Fruit fly (Drosophila melanogaster) whole organism, embryonic: ENCODE measurements around the gene CG15431.

ENCODE experiments used
- Adf1 ChIP-seq: fragments of 200-800 bp; sonication (Bioruptor generic); IDR thresholded peaks from 2 replicates; pipeline ENCODE4 v1.3.6; 2022; ENCODE audit warnings: missing biosample characterization, missing genetic modification characterization
- Atf3 ChIP-seq: fragments of 200-800 bp; sonication (Bioruptor generic); optimal IDR thresholded peaks from 3 replicates; lab custom pipeline; 2016; ENCODE audit warnings: missing biosample characterization, missing genetic modification characterization
- B-H1 ChIP-seq: fragments of 200-800 bp; sonication (Bioruptor generic); IDR thresholded peaks from 3 replicates; pipeline ENCODE4 v1.3.6; 2022; ENCODE audit warnings: missing biosample characterization, missing genetic modification characterization
- BEAF-32 ChIP-seq: fragments of 200-800 bp; sonication (Bioruptor generic); optimal IDR thresholded peaks from 3 replicates; lab custom pipeline; 2017; ENCODE audit warnings: missing biosample characterization, missing genetic modification characterization, mild to moderate bottlenecking, moderate library complexity, missing genetic modification reagents
- CG11560 ChIP-seq: fragments of 200-800 bp; sonication (Bioruptor generic); IDR thresholded peaks from 3 replicates; pipeline ENCODE4 v1.3.6; 2022; ENCODE audit warnings: missing biosample characterization, missing genetic modification characterization
- CG12104 ChIP-seq: fragments of 200-800 bp; sonication (Bioruptor generic); optimal IDR thresholded peaks from 3 replicates; lab custom pipeline; 2016; ENCODE audit warnings: missing biosample characterization, missing genetic modification characterization
- CG13624 ChIP-seq: fragments of 200-800 bp; sonication (Bioruptor generic); optimal IDR thresholded peaks from 2 replicates; lab custom pipeline; 2016; ENCODE audit warnings: missing biosample characterization, missing genetic modification characterization
- CG14014 ChIP-seq: fragments of 200-800 bp; sonication (Bioruptor generic); IDR thresholded peaks from 2 replicates; pipeline ENCODE4 v1.3.6; 2022; ENCODE audit warnings: missing biosample characterization, missing genetic modification characterization
- CG14050 ChIP-seq: fragments of 200-800 bp; sonication (Bioruptor generic); IDR thresholded peaks from 3 replicates; pipeline ENCODE4 v1.3.6; 2022; ENCODE audit warnings: missing biosample characterization, missing genetic modification characterization
- CG14965 ChIP-seq: fragments of 200-800 bp; sonication (Bioruptor generic); optimal IDR thresholded peaks from 2 replicates; lab custom pipeline; 2016; ENCODE audit warnings: missing biosample characterization, missing genetic modification characterization, borderline replicate concordance
- CG2678 ChIP-seq: fragments of 200-800 bp; sonication (Bioruptor generic); optimal IDR thresholded peaks from 3 replicates; lab custom pipeline; 2019; ENCODE audit warnings: missing biosample characterization, mild to moderate bottlenecking, missing genetic modification characterization, moderate library complexity
- CG4282 ChIP-seq: fragments of 200-800 bp; sonication (Bioruptor generic); optimal IDR thresholded peaks from 2 replicates; lab custom pipeline; 2016; ENCODE audit warnings: missing biosample characterization, missing genetic modification characterization
- CG4424 ChIP-seq: fragments of 200-800 bp; sonication (Bioruptor generic); optimal IDR thresholded peaks from 3 replicates; lab custom pipeline; 2016; ENCODE audit warnings: missing biosample characterization, missing genetic modification characterization
- CG5245 ChIP-seq: fragments of 200-800 bp; sonication (Bioruptor generic); optimal IDR thresholded peaks from 3 replicates; lab custom pipeline; 2016; ENCODE audit warnings: missing biosample characterization, missing genetic modification characterization
- CG7357 ChIP-seq: fragments of 200-800 bp; sonication (Bioruptor generic); IDR thresholded peaks from 3 replicates; pipeline ENCODE4 v1.3.6; 2022; ENCODE audit warnings: missing biosample characterization, missing genetic modification characterization
- CG7556 ChIP-seq: fragments of 200-800 bp; sonication (Bioruptor generic); optimal IDR thresholded peaks from 2 replicates; lab custom pipeline; 2017; ENCODE audit warnings: missing biosample characterization, mild to moderate bottlenecking, missing genetic modification characterization
- CG9609 ChIP-seq: fragments of 200-800 bp; sonication (Bioruptor generic); optimal IDR thresholded peaks from 3 replicates; lab custom pipeline; 2016; ENCODE audit warnings: missing biosample characterization, missing genetic modification characterization
- CG9817 ChIP-seq: fragments of 200-800 bp; sonication (Bioruptor generic); optimal IDR thresholded peaks from 2 replicates; lab custom pipeline; 2018; ENCODE audit warnings: missing biosample characterization, mild to moderate bottlenecking, missing genetic modification characterization, moderate library complexity
- D19A ChIP-seq: fragments of 200-800 bp; optimal IDR thresholded peaks from 3 replicates; lab custom pipeline; 2019; ENCODE audit warnings: missing biosample characterization, mild to moderate bottlenecking, missing genetic modification characterization, moderate library complexity
- Dip3 ChIP-seq: fragments of 200-800 bp; sonication (Bioruptor generic); optimal IDR thresholded peaks from 3 replicates; lab custom pipeline; 2016; ENCODE audit warnings: missing biosample characterization, missing genetic modification characterization
- Fer1 ChIP-seq: fragments of 200-800 bp; sonication (Bioruptor generic); optimal IDR thresholded peaks from 2 replicates; lab custom pipeline; 2017; ENCODE audit warnings: missing biosample characterization, mild to moderate bottlenecking, missing genetic modification characterization
- MTF-1 ChIP-seq: fragments of 200-800 bp; sonication (Bioruptor generic); optimal IDR thresholded peaks from 2 replicates; lab custom pipeline; 2018; ENCODE audit warnings: missing biosample characterization, mild to moderate bottlenecking, missing genetic modification characterization, borderline replicate concordance
- NK7.1 ChIP-seq: fragments of 200-800 bp; sonication (Bioruptor generic); optimal IDR thresholded peaks from 3 replicates; lab custom pipeline; 2016; ENCODE audit warnings: missing biosample characterization, missing genetic modification characterization
- Side ChIP-seq: fragments of 200-800 bp; sonication (Bioruptor generic); optimal IDR thresholded peaks from 2 replicates; lab custom pipeline; 2016; ENCODE audit warnings: missing biosample characterization, missing genetic modification characterization
- Sry-δ ChIP-seq: fragments of 200-800 bp; sonication (Bioruptor generic); optimal IDR thresholded peaks from 2 replicates; lab custom pipeline; 2016; ENCODE audit warnings: missing biosample characterization, missing genetic modification characterization
- Vsx1 ChIP-seq: fragments of 200-800 bp; sonication (Bioruptor generic); optimal IDR thresholded peaks from 2 replicates; lab custom pipeline; 2017; ENCODE audit warnings: missing biosample characterization, mild to moderate bottlenecking, missing genetic modification characterization, missing genetic modification reagents
- amos ChIP-seq: fragments of 200-800 bp; sonication (Bioruptor generic); IDR thresholded peaks from 2 replicates; pipeline ENCODE4 v1.3.6; 2022; ENCODE audit warnings: missing biosample characterization, missing genetic modification characterization; ENCODE audit not compliant: partially characterized antibody
- bbx ChIP-seq: fragments of 200-800 bp; sonication (Bioruptor generic); IDR thresholded peaks from 2 replicates; pipeline ENCODE4 v1.3.6; 2022; ENCODE audit warnings: missing biosample characterization, missing genetic modification characterization; ENCODE audit not compliant: partially characterized antibody
- bowl ChIP-seq: fragments of 200-800 bp; sonication (Bioruptor generic); IDR thresholded peaks from 2 replicates; pipeline ENCODE4 v1.3.6; 2022; ENCODE audit warnings: missing biosample characterization, missing genetic modification characterization
- chif ChIP-seq, 2 experiments: fragments of 200-800 bp; sonication (Bioruptor generic); optimal IDR thresholded peaks; 3 replicates each; lab custom pipeline; 2016; ENCODE audit warnings: missing biosample characterization in 2 of 2, missing genetic modification characterization in 2 of 2
- dati ChIP-seq: fragments of 200-800 bp; sonication (Bioruptor generic); IDR thresholded peaks from 2 replicates; pipeline ENCODE4 v1.3.6; 2022; ENCODE audit warnings: missing biosample characterization, missing genetic modification characterization
- dimm ChIP-seq: fragments of 200-800 bp; sonication (Bioruptor generic); IDR thresholded peaks from 2 replicates; pipeline ENCODE4 v1.3.6; 2022; ENCODE audit warnings: missing biosample characterization, missing genetic modification characterization
- dm ChIP-seq: fragments of 200-800 bp; sonication (Bioruptor generic); optimal IDR thresholded peaks from 3 replicates; lab custom pipeline; 2016; ENCODE audit warnings: missing biosample characterization, missing genetic modification characterization
- dmrt99B ChIP-seq: fragments of 200-800 bp; sonication (Bioruptor generic); optimal IDR thresholded peaks from 2 replicates; lab custom pipeline; 2018; ENCODE audit warnings: missing biosample characterization, mild to moderate bottlenecking, missing genetic modification characterization, moderate library complexity
- ems ChIP-seq: fragments of 200-800 bp; sonication (Bioruptor generic); optimal IDR thresholded peaks from 3 replicates; lab custom pipeline; 2016; ENCODE audit warnings: missing biosample characterization, missing genetic modification characterization
- gem ChIP-seq: fragments of 200-800 bp; sonication (Bioruptor generic); optimal IDR thresholded peaks from 2 replicates; lab custom pipeline; 2019; ENCODE audit warnings: missing biosample characterization, mild to moderate bottlenecking, missing genetic modification characterization, moderate library complexity
- jing ChIP-seq: fragments of 200-800 bp; sonication (Bioruptor generic); optimal IDR thresholded peaks from 2 replicates; lab custom pipeline; 2018; ENCODE audit warnings: missing biosample characterization, mild to moderate bottlenecking, missing genetic modification characterization
- knrl ChIP-seq: fragments of 200-800 bp; sonication (Bioruptor generic); IDR thresholded peaks from 3 replicates; pipeline ENCODE4 v1.3.6; 2022; ENCODE audit warnings: missing biosample characterization, missing genetic modification characterization; ENCODE audit not compliant: partially characterized antibody
- lbe ChIP-seq: fragments of 200-800 bp; sonication (Bioruptor generic); optimal IDR thresholded peaks from 2 replicates; lab custom pipeline; 2016; ENCODE audit warnings: missing biosample characterization, mild to moderate bottlenecking, missing genetic modification characterization
- lov ChIP-seq, 2 experiments: fragments of 200-800 bp in 1 of 2; fragments of >200 bp in 1 of 2; sonication (Bioruptor generic) in 1 of 2; IDR thresholded peaks in 1 of 2; optimal IDR thresholded peaks in 1 of 2; 2 replicates in 1 of 2; 3 replicates in 1 of 2; pipeline versions ENCODE4 v1.3.6 to Lab custom; 2017 to 2022; ENCODE audit warnings: missing biosample characterization in 1 of 2, missing genetic modification characterization in 1 of 2
- maf-S ChIP-seq: fragments of 200-800 bp; sonication (Bioruptor generic); optimal IDR thresholded peaks from 2 replicates; lab custom pipeline; 2016; ENCODE audit warnings: missing biosample characterization, missing genetic modification characterization
- nom ChIP-seq: fragments of 200-800 bp; sonication (Bioruptor generic); optimal IDR thresholded peaks from 2 replicates; lab custom pipeline; 2017; ENCODE audit warnings: missing biosample characterization, missing genetic modification characterization, mild to moderate bottlenecking, moderate library complexity, missing genetic modification reagents
- run ChIP-seq: fragments of 200-800 bp; sonication (Bioruptor generic); optimal IDR thresholded peaks from 3 replicates; lab custom pipeline; 2018; ENCODE audit warnings: missing biosample characterization, mild to moderate bottlenecking, missing genetic modification characterization
- sr ChIP-seq: fragments of 200-800 bp; sonication (Bioruptor generic); IDR thresholded peaks from 3 replicates; pipeline ENCODE4 v1.3.6; 2022; ENCODE audit warnings: missing biosample characterization, missing genetic modification characterization
- tgo ChIP-seq: fragments of 200-800 bp; sonication (Bioruptor generic); IDR thresholded peaks from 3 replicates; pipeline ENCODE4 v1.3.6; 2022; ENCODE audit warnings: missing biosample characterization, missing genetic modification characterization
- tna ChIP-seq: fragments of 200-800 bp; sonication (Bioruptor generic); IDR thresholded peaks from 2 replicates; pipeline ENCODE4 v1.3.6; 2022; ENCODE audit warnings: missing biosample characterization, missing genetic modification characterization; ENCODE audit not compliant: partially characterized antibody
- zf30C ChIP-seq: fragments of 200-800 bp; sonication (Bioruptor generic); optimal IDR thresholded peaks from 3 replicates; lab custom pipeline; 2018; ENCODE audit warnings: missing biosample characterization, mild to moderate bottlenecking, missing genetic modification characterization

CG15431 gene

dm6 chr2L:4458119-4459056 is 17.3 kb upstream of the CG15431 start, which contains the start of gene RpL27A (continued):
- TF ChIP-seq CG9817 (tag; lab: Kevin White, UChicago): peak; percentile 71
- TF ChIP-seq dm (GFP tag; lab: Kevin White, UChicago): peak; percentile 97
- TF ChIP-seq bowl (GFP tag; lab: Robert Waterston, UW): no peak
- TF ChIP-seq BEAF-32: peak; percentile 76
- peak; percentile 65 for TF ChIP-seq knrl
- TF ChIP-seq amos (GFP tag; lab: Robert Waterston, UW): peak; percentile 72
- peak; percentile 53 for TF ChIP-seq zf30C (GFP tag; lab: Kevin White, UChicago)
- peak; percentile 53 for TF ChIP-seq maf-S (GFP tag; lab: Kevin White, UChicago)
- peak; percentile 76 for TF ChIP-seq dati (GFP tag; lab: Robert Waterston, UW)
- TF ChIP-seq nom: peak; percentile 81
- TF ChIP-seq dmrt99B: peak; percentile 59
- peak; percentile 55 for TF ChIP-seq NK7.1 (GFP tag; lab: Kevin White, UChicago)
- TF ChIP-seq CG13624 (GFP tag; lab: Kevin White, UChicago): peak; percentile 48
- no peak for TF ChIP-seq CG14965 (GFP tag; lab: Kevin White, UChicago)
- TF ChIP-seq CG5245 (GFP tag; lab: Kevin White, UChicago): peak; percentile 65
- peak; percentile 59 for TF ChIP-seq Sry-δ (GFP tag; lab: Kevin White, UChicago)
- peak; percentile 94 for TF ChIP-seq CG7357 (GFP tag; lab: Robert Waterston, UW)
- TF ChIP-seq lbe (GFP tag; lab: Kevin White, UChicago): peak; percentile 63
- TF ChIP-seq CG14014 (GFP tag; lab: Robert Waterston, UW): peak; percentile 73
- TF ChIP-seq sr (GFP tag; lab: Robert Waterston, UW): peak; percentile 84
- peak; percentile 69 for TF ChIP-seq tgo (GFP tag; lab: Robert Waterston, UW)
- TF ChIP-seq Adf1 (GFP tag; lab: Robert Waterston, UW): no peak; the same call in 1 of the 2 replicates
- TF ChIP-seq B-H1 (GFP tag; lab: Robert Waterston, UW): peak; percentile 71; the same call in 2 of the 3 replicates
- no peak; the same call in 2 of the 3 replicates for TF ChIP-seq CG11560 (tag; lab: Robert Waterston, UW)
- peak; percentile 81 for TF ChIP-seq Fer1 (GFP tag; lab: Kevin White, UChicago)
- TF ChIP-seq CG4424: peak; percentile 69
- peak; percentile 68 for TF ChIP-seq CG2678 (tag; lab: Kevin White, UChicago)
- peak; percentile 51 for TF ChIP-seq Atf3
- peak; percentile 57 for TF ChIP-seq Dip3
- TF ChIP-seq bbx (GFP tag; lab: Robert Waterston, UW): peak; percentile 73
- TF ChIP-seq chif (GFP tag; optimal IDR thresholded peaks at IDR 0.05; lab: Kevin White, UChicago): peak; percentile 52 to 68
- peak; percentile 32 for TF ChIP-seq run (tag; lab: Kevin White, UChicago)
- peak; percentile 78 for TF ChIP-seq Side (GFP tag; lab: Kevin White, UChicago)
- peak; percentile 81 for TF ChIP-seq gem (tag; lab: Kevin White, UChicago)
- TF ChIP-seq D19A (tag; lab: Kevin White, UChicago): peak; percentile 65
- TF ChIP-seq CG9609 (GFP tag; lab: Kevin White, UChicago): peak; percentile 48
- TF ChIP-seq CG4282 (GFP tag; lab: Kevin White, UChicago): no peak
- TF ChIP-seq dimm: peak; percentile 49; the same call in 1 of the 2 replicates
- TF ChIP-seq lov (optimal IDR thresholded peaks at IDR 0.05; lab: Kevin White, UChicago): no peak
- peak; percentile 79; the same call in 2 of the 3 replicates for TF ChIP-seq lov (GFP tag; IDR thresholded peaks at IDR 0.05; lab: Robert Waterston, UW)
- peak; percentile 74 for TF ChIP-seq Vsx1
- TF ChIP-seq MTF-1 (GFP tag; lab: Kevin White, UChicago): peak; percentile 92
- TF ChIP-seq CG12104 (GFP tag; lab: Kevin White, UChicago): peak; percentile 71
- peak; percentile 70 for TF ChIP-seq CG14050 (GFP tag; lab: Robert Waterston, UW)
- no peak for TF ChIP-seq jing (GFP tag; lab: Kevin White, UChicago)
- TF ChIP-seq CG7556 (GFP tag; lab: Kevin White, UChicago): peak; percentile 69
- peak; percentile 44; the same call in 1 of the 2 replicates for TF ChIP-seq tna (GFP tag; lab: Robert Waterston, UW)
- TF ChIP-seq ems (GFP tag; lab: Kevin White, UChicago): peak; percentile 59
